Fruit fly (Drosophila melanogaster) whole organism, embryonic: ENCODE results near the gene Dh44.

Experiments
- Atf-2 ChIP-seq: fragments of 200-800 bp; sonication (Bioruptor generic); optimal IDR thresholded peaks from 2 replicates; lab custom pipeline; 2016; ENCODE audit warnings: missing biosample characterization, missing genetic modification characterization
- Atf3 ChIP-seq: fragments of 200-800 bp; sonication (Bioruptor generic); optimal IDR thresholded peaks from 3 replicates; lab custom pipeline; 2016; ENCODE audit warnings: missing biosample characterization, missing genetic modification characterization
- Atf6 ChIP-seq: fragments of 200-800 bp; sonication (Bioruptor generic); IDR thresholded peaks from 2 replicates; pipeline ENCODE4 v1.3.6; 2022; ENCODE audit warnings: missing biosample characterization, missing genetic modification characterization
- CG10543 ChIP-seq: fragments of 200-800 bp; sonication (Bioruptor generic); optimal IDR thresholded peaks from 3 replicates; lab custom pipeline; 2017; ENCODE audit warnings: missing biosample characterization, mild to moderate bottlenecking, missing genetic modification characterization, moderate library complexity
- CG11085 ChIP-seq: fragments of 200-800 bp; sonication (Bioruptor generic); IDR thresholded peaks from 2 replicates; pipeline ENCODE4 v1.3.6; 2022; ENCODE audit warnings: missing biosample characterization, missing genetic modification characterization
- CG11696 ChIP-seq: fragments of 200-800 bp; sonication (Bioruptor generic); IDR thresholded peaks from 2 replicates; pipeline ENCODE4 v1.3.6; 2022; ENCODE audit warnings: missing biosample characterization, missing genetic modification characterization
- CG12219 ChIP-seq: fragments of 200-800 bp; sonication (Bioruptor generic); optimal IDR thresholded peaks from 3 replicates; lab custom pipeline; 2018; ENCODE audit warnings: missing biosample characterization, mild to moderate bottlenecking, missing genetic modification characterization
- CG12391 ChIP-seq: fragments of 200-800 bp; sonication (Bioruptor generic); optimal IDR thresholded peaks from 3 replicates; lab custom pipeline; 2018; ENCODE audit warnings: missing biosample characterization, mild to moderate bottlenecking, missing genetic modification characterization, moderate library complexity
- CG12659 ChIP-seq: fragments of 200-800 bp; sonication (Bioruptor generic); optimal IDR thresholded peaks from 3 replicates; lab custom pipeline; 2017; ENCODE audit warnings: mild to moderate bottlenecking, missing biosample characterization, missing genetic modification reagents, missing genetic modification characterization
- CG13296 ChIP-seq: fragments of 200-800 bp; sonication (Bioruptor generic); optimal IDR thresholded peaks from 3 replicates; lab custom pipeline; 2018; ENCODE audit warnings: missing biosample characterization, mild to moderate bottlenecking, missing genetic modification characterization
- CG14965 ChIP-seq: fragments of 200-800 bp; sonication (Bioruptor generic); optimal IDR thresholded peaks from 2 replicates; lab custom pipeline; 2016; ENCODE audit warnings: missing biosample characterization, missing genetic modification characterization, borderline replicate concordance
- CG16813 ChIP-seq: fragments of 200-800 bp; sonication (Bioruptor generic); IDR thresholded peaks from 3 replicates; pipeline ENCODE4 v1.3.6; 2022; ENCODE audit warnings: missing biosample characterization, missing genetic modification characterization; ENCODE audit not compliant: partially characterized antibody
- CG1792 ChIP-seq: fragments of 200-800 bp; sonication (Bioruptor generic); optimal IDR thresholded peaks from 2 replicates; lab custom pipeline; 2016; ENCODE audit warnings: missing biosample characterization, missing genetic modification characterization
- CG2875 ChIP-seq: fragments of 200-800 bp; sonication (Bioruptor generic); optimal IDR thresholded peaks from 2 replicates; lab custom pipeline; 2017; ENCODE audit warnings: missing biosample characterization, mild to moderate bottlenecking, missing genetic modification characterization, missing genetic modification reagents
- CG32532 ChIP-seq: fragments of 200-800 bp; sonication (Bioruptor generic); IDR thresholded peaks from 2 replicates; pipeline ENCODE4 v1.3.6; 2022; ENCODE audit warnings: missing biosample characterization, missing genetic modification characterization
- CG33213 ChIP-seq: fragments of 200-800 bp; sonication (Bioruptor generic); optimal IDR thresholded peaks from 3 replicates; lab custom pipeline; 2016; ENCODE audit warnings: missing biosample characterization, missing genetic modification characterization
- CG33557 ChIP-seq: fragments of 200-800 bp; sonication (Bioruptor generic); optimal IDR thresholded peaks from 2 replicates; lab custom pipeline; 2019; ENCODE audit warnings: missing biosample characterization, mild to moderate bottlenecking, missing genetic modification characterization, moderate library complexity
- CG34422 ChIP-seq: fragments of 200-800 bp; sonication (Bioruptor generic); IDR thresholded peaks from 3 replicates; pipeline ENCODE4 v1.3.6; 2022; ENCODE audit warnings: missing biosample characterization, missing genetic modification characterization
- CG3995 ChIP-seq: fragments of 200-800 bp; sonication (Bioruptor generic); optimal IDR thresholded peaks from 3 replicates; lab custom pipeline; 2016; ENCODE audit warnings: missing biosample characterization, missing genetic modification characterization
- CG4328 ChIP-seq: fragments of 200-800 bp; sonication (Bioruptor generic); optimal IDR thresholded peaks from 3 replicates; lab custom pipeline; 2017; ENCODE audit warnings: missing biosample characterization, missing genetic modification reagents, missing genetic modification characterization
- CG4820 ChIP-seq: fragments of 200-800 bp; sonication (Bioruptor generic); optimal IDR thresholded peaks from 3 replicates; lab custom pipeline; 2016; ENCODE audit warnings: missing biosample characterization, missing genetic modification characterization
- CG6791 ChIP-seq: fragments of 200-800 bp; sonication (Bioruptor generic); IDR thresholded peaks from 3 replicates; pipeline ENCODE4 v1.3.6; 2022; ENCODE audit warnings: missing biosample characterization, missing genetic modification characterization; ENCODE audit not compliant: partially characterized antibody
- CG6854 ChIP-seq: fragments of 200-800 bp; sonication (Bioruptor generic); optimal IDR thresholded peaks from 3 replicates; lab custom pipeline; 2017; ENCODE audit warnings: missing biosample characterization, mild to moderate bottlenecking, missing genetic modification characterization
- CG8765 ChIP-seq: fragments of 200-800 bp; sonication (Bioruptor generic); IDR thresholded peaks from 2 replicates; pipeline ENCODE4 v1.3.6; 2022; ENCODE audit warnings: missing biosample characterization, missing genetic modification characterization
- CG8924 ChIP-seq: fragments of 200-800 bp; optimal IDR thresholded peaks from 3 replicates; lab custom pipeline; 2019; ENCODE audit warnings: missing biosample characterization, mild to moderate bottlenecking, missing genetic modification characterization, moderate library complexity
- CG9727 ChIP-seq: fragments of 200-800 bp; sonication (Bioruptor generic); optimal IDR thresholded peaks from 3 replicates; lab custom pipeline; 2017; ENCODE audit warnings: missing biosample characterization, mild to moderate bottlenecking, missing genetic modification characterization
- CG9876 ChIP-seq: fragments of 200-800 bp; sonication (Bioruptor generic); optimal IDR thresholded peaks from 2 replicates; lab custom pipeline; 2016; ENCODE audit warnings: missing biosample characterization, missing genetic modification characterization
- CTCF ChIP-seq: fragments of 200-800 bp; sonication (Bioruptor generic); optimal IDR thresholded peaks from 2 replicates; lab custom pipeline; 2017; ENCODE audit warnings: missing biosample characterization, mild to moderate bottlenecking, missing genetic modification characterization, moderate library complexity
- Dp ChIP-seq: fragments of 200-800 bp; sonication (Bioruptor generic); optimal IDR thresholded peaks from 2 replicates; lab custom pipeline; 2018; ENCODE audit warnings: missing biosample characterization, mild to moderate bottlenecking, missing genetic modification characterization, moderate library complexity
- Rfx ChIP-seq: fragments of 200-800 bp; sonication (Bioruptor generic); IDR thresholded peaks from 2 replicates; pipeline ENCODE4 v1.3.6; 2022; ENCODE audit warnings: missing biosample characterization, missing genetic modification characterization
- Side ChIP-seq: fragments of 200-800 bp; sonication (Bioruptor generic); optimal IDR thresholded peaks from 2 replicates; lab custom pipeline; 2016; ENCODE audit warnings: missing biosample characterization, missing genetic modification characterization
- Sox100B ChIP-seq: fragments of 200-800 bp; sonication (Bioruptor generic); optimal IDR thresholded peaks from 3 replicates; lab custom pipeline; 2018; ENCODE audit warnings: missing biosample characterization, mild to moderate bottlenecking, missing genetic modification characterization
- Sox102F ChIP-seq: fragments of 200-800 bp; sonication (Bioruptor generic); optimal IDR thresholded peaks from 2 replicates; lab custom pipeline; 2018; ENCODE audit warnings: missing biosample characterization, mild to moderate bottlenecking, missing genetic modification characterization, moderate library complexity
- Ssrp ChIP-seq: fragments of 200-800 bp; sonication (Bioruptor generic); optimal IDR thresholded peaks from 2 replicates; lab custom pipeline; 2018; ENCODE audit warnings: missing biosample characterization, mild to moderate bottlenecking, missing genetic modification characterization, moderate library complexity
- Taf1 ChIP-seq: fragments of 200-800 bp; sonication (Bioruptor generic); IDR thresholded peaks from 2 replicates; pipeline ENCODE4 v1.3.6; 2022; ENCODE audit warnings: missing biosample characterization, missing genetic modification characterization
- ac ChIP-seq: fragments of 200-800 bp; sonication (Bioruptor generic); optimal IDR thresholded peaks from 3 replicates; lab custom pipeline; 2017; ENCODE audit warnings: missing biosample characterization, mild to moderate bottlenecking, missing genetic modification characterization
- br ChIP-seq: fragments of >200 bp; optimal IDR thresholded peaks from 2 replicates; lab custom pipeline; 2017
- ewg ChIP-seq: fragments of 200-800 bp; sonication (Bioruptor generic); optimal IDR thresholded peaks from 3 replicates; lab custom pipeline; 2017; ENCODE audit warnings: mild to moderate bottlenecking, missing biosample characterization, missing genetic modification reagents, missing genetic modification characterization
- fd96Cb ChIP-seq: fragments of 200-800 bp; sonication (Bioruptor generic); optimal IDR thresholded peaks from 2 replicates; lab custom pipeline; 2018; ENCODE audit warnings: missing biosample characterization, mild to moderate bottlenecking, missing genetic modification characterization, moderate library complexity
- gce ChIP-seq: fragments of 200-800 bp; sonication (Bioruptor generic); IDR thresholded peaks from 3 replicates; pipeline ENCODE4 v1.3.6; 2022; ENCODE audit warnings: missing biosample characterization, missing genetic modification characterization
- gsb-n ChIP-seq: fragments of 200-800 bp; sonication (Bioruptor generic); optimal IDR thresholded peaks from 3 replicates; lab custom pipeline; 2018; ENCODE audit warnings: missing biosample characterization, mild to moderate bottlenecking, missing genetic modification characterization
- hbn ChIP-seq: fragments of 200-800 bp; sonication (Bioruptor generic); IDR thresholded peaks from 2 replicates; pipeline ENCODE4 v1.3.6; 2022; ENCODE audit warnings: missing biosample characterization, missing genetic modification characterization; ENCODE audit not compliant: partially characterized antibody
- jigr1 ChIP-seq: fragments of 200-800 bp; sonication (Bioruptor generic); IDR thresholded peaks from 3 replicates; pipeline ENCODE4 v1.3.6; 2022; ENCODE audit warnings: missing biosample characterization, missing genetic modification characterization
- lbe ChIP-seq: fragments of 200-800 bp; sonication (Bioruptor generic); optimal IDR thresholded peaks from 2 replicates; lab custom pipeline; 2016; ENCODE audit warnings: missing biosample characterization, mild to moderate bottlenecking, missing genetic modification characterization
- luna ChIP-seq: fragments of 200-800 bp; sonication (Bioruptor generic); optimal IDR thresholded peaks from 2 replicates; lab custom pipeline; 2016; ENCODE audit warnings: missing biosample characterization, missing genetic modification characterization
- sim ChIP-seq: fragments of 200-800 bp; sonication (Bioruptor generic); IDR thresholded peaks from 2 replicates; pipeline ENCODE4 v1.3.6; 2022; ENCODE audit warnings: missing biosample characterization, missing genetic modification characterization
- sisA ChIP-seq: fragments of 200-800 bp; sonication (Bioruptor generic); IDR thresholded peaks from 2 replicates; pipeline ENCODE4 v1.3.6; 2022; ENCODE audit warnings: missing biosample characterization, missing genetic modification characterization
- ssp ChIP-seq: fragments of 200-800 bp; sonication (Bioruptor generic); IDR thresholded peaks from 2 replicates; pipeline ENCODE4 v1.3.6; 2022; ENCODE audit warnings: missing biosample characterization, missing genetic modification characterization
- tio ChIP-seq: fragments of 200-800 bp; sonication (Bioruptor generic); optimal IDR thresholded peaks from 2 replicates; lab custom pipeline; 2017; ENCODE audit warnings: missing biosample characterization, missing genetic modification characterization, inconsistent platforms
- ttk ChIP-seq: fragments of 200-800 bp; sonication (Bioruptor generic); IDR thresholded peaks from 2 replicates; pipeline ENCODE4 v2.1.2; 2022; ENCODE audit warnings: missing biosample characterization, missing genetic modification characterization
- unpg ChIP-seq: fragments of 200-800 bp; sonication (Bioruptor generic); optimal IDR thresholded peaks from 3 replicates; lab custom pipeline; 2018; ENCODE audit warnings: missing biosample characterization, mild to moderate bottlenecking, missing genetic modification characterization, moderate library complexity
- vfl ChIP-seq: fragments of 200-800 bp; sonication (Bioruptor generic); optimal IDR thresholded peaks from 2 replicates; lab custom pipeline; 2016; ENCODE audit warnings: missing biosample characterization, missing genetic modification characterization
- wdn ChIP-seq: fragments of 200-800 bp; sonication (Bioruptor generic); IDR thresholded peaks from 2 replicates; pipeline ENCODE4 v1.3.6; 2022; ENCODE audit warnings: missing biosample characterization, missing genetic modification characterization

Gene Dh44

dm6 chr3R:9630633-9631095 lies 7.3 kb upstream of the Dh44 start, which contains the start of gene Calr (continued):
- TF ChIP-seq CG12391 (tag; lab: Kevin White, UChicago) (peak; percentile 45), vfl (no peak), ttk (GFP tag; lab: Robert Waterston, UW) (no peak), CTCF (peak; percentile 41), gsb-n (tag; lab: Kevin White, UChicago) (peak; percentile 40), gce (GFP tag; lab: Robert Waterston, UW) (no peak), CG9876 (no peak), luna (no peak), br (no peak), CG6791 (GFP tag; lab: Robert Waterston, UW) (no peak), CG33557 (GFP tag; lab: Kevin White, UChicago) (peak; percentile 22), ewg (GFP tag; lab: Kevin White, UChicago) (no peak), Taf1 (GFP tag; lab: Robert Waterston, UW) (no peak), CG3995 (GFP tag; lab: Kevin White, UChicago) (peak; percentile 32), Atf3 (GFP tag; lab: Kevin White, UChicago) (no peak), jigr1 (no peak), CG4328 (GFP tag; lab: Kevin White, UChicago) (peak; percentile 31), CG4820 (GFP tag; lab: Kevin White, UChicago) (no peak), Sox102F (no peak), Dp (GFP tag; lab: Kevin White, UChicago) (peak; percentile 51), sisA (no peak), ssp (GFP tag; lab: Robert Waterston, UW) (no peak), CG32532 (GFP tag; lab: Robert Waterston, UW) (no peak), CG16813 (no peak), sim (GFP tag; lab: Robert Waterston, UW) (no peak), wdn (no peak), CG10543 (GFP tag; lab: Kevin White, UChicago) (peak; percentile 34), CG1792 (peak; percentile 7), CG8924 (tag; lab: Kevin White, UChicago) (peak; percentile 78), CG2875 (GFP tag; lab: Kevin White, UChicago) (peak; percentile 52), CG9727 (GFP tag; lab: Kevin White, UChicago) (peak; percentile 57), CG8765 (GFP tag; lab: Robert Waterston, UW) (no peak), fd96Cb (tag; lab: Kevin White, UChicago) (no peak), CG11085 (GFP tag; lab: Robert Waterston, UW) (no peak), lbe (GFP tag; lab: Kevin White, UChicago) (peak; percentile 60), Sox100B (GFP tag; lab: Kevin White, UChicago) (no peak), Ssrp (no peak), CG12659 (GFP tag; lab: Kevin White, UChicago) (peak; percentile 78), Rfx (GFP tag; lab: Robert Waterston, UW) (no peak), Side (peak; percentile 22), CG6854 (GFP tag; lab: Kevin White, UChicago) (peak; percentile 43), CG14965 (no peak), CG11696 (no peak), CG34422 (no peak), hbn (no peak), tio (no peak), unpg (peak; percentile 30), CG33213 (GFP tag; lab: Kevin White, UChicago) (peak; percentile 50), CG12219 (GFP tag; lab: Kevin White, UChicago) (peak; percentile 39), CG13296 (peak; percentile 56), Atf-2 (GFP tag; lab: Kevin White, UChicago) (no peak), Atf6 (GFP tag; lab: Robert Waterston, UW) (no peak), ac (no peak)
